Fruit fly (Drosophila melanogaster) whole organism, embryonic: ENCODE measurements around the gene PH4alphaSG2.

ENCODE experiments used
- Antp ChIP-seq: fragments of 200-800 bp; sonication (Bioruptor generic); optimal IDR thresholded peaks from 3 replicates; lab custom pipeline; 2016; ENCODE audit warnings: missing biosample characterization, missing genetic modification characterization
- CG10431 ChIP-seq: fragments of 200-800 bp; sonication (Bioruptor generic); optimal IDR thresholded peaks from 3 replicates; lab custom pipeline; 2018; ENCODE audit warnings: missing biosample characterization, mild to moderate bottlenecking, missing genetic modification characterization
- CG11560 ChIP-seq: fragments of 200-800 bp; sonication (Bioruptor generic); IDR thresholded peaks from 3 replicates; pipeline ENCODE4 v1.3.6; 2022; ENCODE audit warnings: missing biosample characterization, missing genetic modification characterization
- CG12071 ChIP-seq: fragments of 200-800 bp; sonication (Bioruptor generic); optimal IDR thresholded peaks from 3 replicates; lab custom pipeline; 2018; ENCODE audit warnings: missing biosample characterization, mild to moderate bottlenecking, missing genetic modification characterization
- CG12104 ChIP-seq: fragments of 200-800 bp; sonication (Bioruptor generic); optimal IDR thresholded peaks from 3 replicates; lab custom pipeline; 2016; ENCODE audit warnings: missing biosample characterization, missing genetic modification characterization
- CG16779 ChIP-seq: fragments of 200-800 bp; sonication (Bioruptor generic); IDR thresholded peaks from 2 replicates; pipeline ENCODE4 v1.3.6; 2022; ENCODE audit warnings: missing biosample characterization, missing genetic modification characterization
- CG16863 ChIP-seq: fragments of 200-800 bp; sonication (Bioruptor generic); optimal IDR thresholded peaks from 3 replicates; lab custom pipeline; 2016; ENCODE audit warnings: missing biosample characterization, missing genetic modification characterization
- CG18476 ChIP-seq: fragments of 200-800 bp; sonication (Bioruptor generic); optimal IDR thresholded peaks from 2 replicates; lab custom pipeline; 2016; ENCODE audit warnings: missing biosample characterization, mild to moderate bottlenecking, missing genetic modification characterization
- CG31224 ChIP-seq: fragments of 200-800 bp; sonication (Bioruptor generic); IDR thresholded peaks from 2 replicates; pipeline ENCODE4 v1.3.6; 2022; ENCODE audit warnings: missing biosample characterization, missing genetic modification characterization
- CG3163 ChIP-seq: fragments of 200-800 bp; sonication (Bioruptor generic); optimal IDR thresholded peaks from 3 replicates; lab custom pipeline; 2016; ENCODE audit warnings: missing biosample characterization, missing genetic modification characterization
- CG32767 ChIP-seq: fragments of 200-800 bp; sonication (Bioruptor generic); IDR thresholded peaks from 2 replicates; pipeline ENCODE4 v1.3.6; 2022; ENCODE audit warnings: missing biosample characterization, missing genetic modification characterization
- CG33213 ChIP-seq: fragments of 200-800 bp; sonication (Bioruptor generic); optimal IDR thresholded peaks from 3 replicates; lab custom pipeline; 2016; ENCODE audit warnings: missing biosample characterization, missing genetic modification characterization
- CG3838 ChIP-seq: fragments of 200-800 bp; sonication (Bioruptor generic); optimal IDR thresholded peaks from 3 replicates; lab custom pipeline; 2016; ENCODE audit warnings: missing biosample characterization, missing genetic modification characterization
- CG3995 ChIP-seq: fragments of 200-800 bp; sonication (Bioruptor generic); optimal IDR thresholded peaks from 3 replicates; lab custom pipeline; 2016; ENCODE audit warnings: missing biosample characterization, missing genetic modification characterization
- CG4854 ChIP-seq: fragments of 200-800 bp; sonication (Bioruptor generic); optimal IDR thresholded peaks from 2 replicates; lab custom pipeline; 2016; ENCODE audit warnings: missing biosample characterization, missing genetic modification characterization, inconsistent platforms
- CG5953 ChIP-seq: fragments of 200-800 bp; sonication (Bioruptor generic); IDR thresholded peaks from 2 replicates; pipeline ENCODE4 v1.3.6; 2022; ENCODE audit warnings: missing biosample characterization, missing genetic modification characterization
- CG6175 ChIP-seq: fragments of 200-800 bp; sonication (Bioruptor generic); IDR thresholded peaks from 3 replicates; pipeline ENCODE4 v1.3.6; 2022; ENCODE audit warnings: missing biosample characterization, missing genetic modification characterization
- CG9215 ChIP-seq: fragments of 200-800 bp; sonication (Bioruptor generic); IDR thresholded peaks from 2 replicates; pipeline ENCODE4 v1.3.6; 2022; ENCODE audit warnings: missing biosample characterization, missing genetic modification characterization
- CHES-1-like ChIP-seq: fragments of 200-800 bp; sonication (Bioruptor generic); optimal IDR thresholded peaks from 2 replicates; lab custom pipeline; 2016; ENCODE audit warnings: missing biosample characterization, missing genetic modification characterization
- CTCF ChIP-seq: fragments of 200-800 bp; sonication (Bioruptor generic); optimal IDR thresholded peaks from 2 replicates; lab custom pipeline; 2017; ENCODE audit warnings: missing biosample characterization, mild to moderate bottlenecking, missing genetic modification characterization, moderate library complexity
- Chrac-16 ChIP-seq: fragments of 200-800 bp; sonication (Bioruptor generic); optimal IDR thresholded peaks from 3 replicates; lab custom pipeline; 2016; ENCODE audit warnings: missing biosample characterization, missing genetic modification characterization
- CkIIα-i1 ChIP-seq: fragments of 200-800 bp; sonication (Bioruptor generic); IDR thresholded peaks from 2 replicates; pipeline ENCODE4 v1.3.6; 2022; ENCODE audit warnings: missing biosample characterization, missing genetic modification characterization
- CrebB ChIP-seq: fragments of 200-800 bp; sonication (Bioruptor generic); optimal IDR thresholded peaks from 3 replicates; lab custom pipeline; 2018; ENCODE audit warnings: missing biosample characterization, mild to moderate bottlenecking, missing genetic modification characterization
- Dbx ChIP-seq: fragments of 200-800 bp; sonication (Bioruptor generic); IDR thresholded peaks from 3 replicates; pipeline ENCODE4 v1.3.6; 2022; ENCODE audit warnings: missing biosample characterization, missing genetic modification characterization
- E2f1 ChIP-seq: fragments of 200-800 bp; sonication (Bioruptor generic); IDR thresholded peaks from 2 replicates; pipeline ENCODE4 v1.3.6; 2022; ENCODE audit warnings: missing biosample characterization, missing genetic modification characterization
- Hr39 ChIP-seq: fragments of >200 bp; optimal IDR thresholded peaks from 2 replicates; lab custom pipeline; 2017
- Hr78 ChIP-seq, 2 experiments: fragments of 200-800 bp in 1 of 2; fragments of >200 bp in 1 of 2; sonication (Bioruptor generic) in 1 of 2; optimal IDR thresholded peaks; 2 replicates each; lab custom pipeline; 2017 to 2019; ENCODE audit warnings: missing biosample characterization in 2 of 2, missing genetic modification characterization in 2 of 2, mild to moderate bottlenecking in 1 of 2, moderate library complexity in 1 of 2
- Kr ChIP-seq: fragments of 200-800 bp; sonication (Bioruptor generic); optimal IDR thresholded peaks from 2 replicates; lab custom pipeline; 2017; ENCODE audit warnings: missing biosample characterization, mild to moderate bottlenecking, missing genetic modification characterization
- Lim3 ChIP-seq: fragments of 200-800 bp; sonication (Bioruptor generic); IDR thresholded peaks from 2 replicates; pipeline ENCODE4 v1.3.6; 2022; ENCODE audit warnings: missing biosample characterization, missing genetic modification characterization
- Med ChIP-seq: fragments of 200-800 bp; sonication (Bioruptor generic); peaks from one replicate; lab custom pipeline; 2016; ENCODE audit warnings: missing biosample characterization, missing genetic modification characterization, mild to moderate bottlenecking, inconsistent platforms, moderate library complexity
- Meics ChIP-seq: fragments of 200-800 bp; sonication (Bioruptor generic); optimal IDR thresholded peaks from 2 replicates; lab custom pipeline; 2017; ENCODE audit warnings: missing biosample characterization, mild to moderate bottlenecking, missing genetic modification characterization
- Nf-YA ChIP-seq: fragments of 200-800 bp; sonication (Bioruptor generic); IDR thresholded peaks from 2 replicates; pipeline ENCODE4 v1.3.6; 2022; ENCODE audit warnings: missing biosample characterization, missing genetic modification characterization
- Sin3A ChIP-seq: fragments of >200 bp; optimal IDR thresholded peaks from 2 replicates; lab custom pipeline; 2018
- Spps ChIP-seq: fragments of 200-800 bp; sonication (Bioruptor generic); optimal IDR thresholded peaks from 2 replicates; lab custom pipeline; 2018; ENCODE audit warnings: missing biosample characterization, mild to moderate bottlenecking, missing genetic modification characterization
- cas ChIP-seq: fragments of 200-800 bp; sonication (Bioruptor generic); IDR thresholded peaks from 2 replicates; pipeline ENCODE4 v1.3.6; 2022; ENCODE audit warnings: missing biosample characterization, missing genetic modification characterization
- cg ChIP-seq: fragments of 200-800 bp; sonication (Bioruptor generic); optimal IDR thresholded peaks from 3 replicates; lab custom pipeline; 2019; ENCODE audit warnings: missing biosample characterization, mild to moderate bottlenecking, missing genetic modification characterization, moderate library complexity
- crol ChIP-seq: fragments of 200-800 bp; sonication (Bioruptor generic); IDR thresholded peaks from 2 replicates; pipeline ENCODE4 v1.3.6; 2022; ENCODE audit warnings: missing biosample characterization, missing genetic modification characterization
- dysf ChIP-seq: fragments of 200-800 bp; sonication (Bioruptor generic); IDR thresholded peaks from 3 replicates; pipeline ENCODE4 v1.3.6; 2022; ENCODE audit warnings: missing biosample characterization, missing genetic modification characterization
- ewg ChIP-seq: fragments of 200-800 bp; sonication (Bioruptor generic); optimal IDR thresholded peaks from 3 replicates; lab custom pipeline; 2017; ENCODE audit warnings: mild to moderate bottlenecking, missing biosample characterization, missing genetic modification reagents, missing genetic modification characterization
- gem ChIP-seq: fragments of 200-800 bp; sonication (Bioruptor generic); optimal IDR thresholded peaks from 2 replicates; lab custom pipeline; 2019; ENCODE audit warnings: missing biosample characterization, mild to moderate bottlenecking, missing genetic modification characterization, moderate library complexity
- grau ChIP-seq: fragments of 200-800 bp; optimal IDR thresholded peaks from 3 replicates; lab custom pipeline; 2019; ENCODE audit warnings: missing biosample characterization, mild to moderate bottlenecking, missing genetic modification characterization, moderate library complexity
- jigr1 ChIP-seq: fragments of 200-800 bp; sonication (Bioruptor generic); IDR thresholded peaks from 3 replicates; pipeline ENCODE4 v1.3.6; 2022; ENCODE audit warnings: missing biosample characterization, missing genetic modification characterization
- lbe ChIP-seq: fragments of 200-800 bp; sonication (Bioruptor generic); optimal IDR thresholded peaks from 2 replicates; lab custom pipeline; 2016; ENCODE audit warnings: missing biosample characterization, mild to moderate bottlenecking, missing genetic modification characterization
- otp ChIP-seq: fragments of 200-800 bp; sonication (Bioruptor generic); IDR thresholded peaks from 3 replicates; pipeline ENCODE4, ENCODE4 v1.3.6; 2022; ENCODE audit warnings: missing biosample characterization, missing genetic modification characterization
- pros ChIP-seq: fragments of 200-800 bp; sonication (Bioruptor generic); optimal IDR thresholded peaks from 3 replicates; lab custom pipeline; 2019; ENCODE audit warnings: missing biosample characterization, mild to moderate bottlenecking, missing genetic modification characterization, moderate library complexity
- pum ChIP-seq: fragments of 200-800 bp; sonication (Bioruptor generic); optimal IDR thresholded peaks from 2 replicates; lab custom pipeline; 2016; ENCODE audit warnings: missing biosample characterization, missing genetic modification characterization
- ranshi ChIP-seq: fragments of 200-800 bp; sonication (Bioruptor generic); IDR thresholded peaks from 2 replicates; pipeline ENCODE4 v1.3.6; 2022; ENCODE audit warnings: missing biosample characterization, missing genetic modification characterization
- salm ChIP-seq: fragments of 200-800 bp; sonication (Bioruptor generic); optimal IDR thresholded peaks from 2 replicates; lab custom pipeline; 2018; ENCODE audit warnings: missing biosample characterization, mild to moderate bottlenecking, missing genetic modification characterization
- scrt ChIP-seq: fragments of 200-800 bp; sonication (Bioruptor generic); optimal IDR thresholded peaks from 2 replicates; lab custom pipeline; 2018; ENCODE audit warnings: missing biosample characterization, mild to moderate bottlenecking, missing genetic modification characterization, moderate library complexity
- sens-2 ChIP-seq: fragments of 200-800 bp; sonication (Bioruptor generic); IDR thresholded peaks from 2 replicates; pipeline ENCODE4 v1.3.6; 2022; ENCODE audit warnings: missing biosample characterization, missing genetic modification characterization
- slou ChIP-seq: fragments of 200-800 bp; sonication (Bioruptor generic); optimal IDR thresholded peaks from 3 replicates; lab custom pipeline; 2016; ENCODE audit warnings: missing biosample characterization, missing genetic modification characterization
- toy ChIP-seq: fragments of 200-800 bp; sonication (Bioruptor generic); IDR thresholded peaks from 2 replicates; pipeline ENCODE4 v1.3.6; 2022; ENCODE audit warnings: missing biosample characterization, missing genetic modification characterization
- wek ChIP-seq: fragments of 200-800 bp; sonication (Bioruptor generic); optimal IDR thresholded peaks from 3 replicates; lab custom pipeline; 2018; ENCODE audit warnings: missing biosample characterization, mild to moderate bottlenecking, missing genetic modification characterization, moderate library complexity
- zen ChIP-seq: fragments of 200-800 bp; sonication (Bioruptor generic); optimal IDR thresholded peaks from 3 replicates; lab custom pipeline; 2018; ENCODE audit warnings: missing biosample characterization, mild to moderate bottlenecking, missing genetic modification characterization, moderate library complexity

Gene PH4alphaSG2

dm6 chr3R:30501174-30501573 is 11.3 kb downstream of the PH4alphaSG2 start (continued):
- peak; percentile 1 for TF ChIP-seq Meics
- TF ChIP-seq dysf (GFP tag; lab: Robert Waterston, UW): peak; percentile 57; the same call in 2 of the 3 replicates
- no peak for TF ChIP-seq lbe (GFP tag; lab: Kevin White, UChicago)
- no peak for TF ChIP-seq Spps (tag; lab: Kevin White, UChicago)
- TF ChIP-seq CG33213 (GFP tag; lab: Kevin White, UChicago): no peak
- no peak for TF ChIP-seq Lim3 (GFP tag; lab: Robert Waterston, UW)
- no peak for TF ChIP-seq Nf-YA (GFP tag; lab: Robert Waterston, UW)
- no peak for TF ChIP-seq CkIIα-i1
- TF ChIP-seq CG10431 (GFP tag; lab: Kevin White, UChicago): no peak
- no peak for TF ChIP-seq CG12071 (GFP tag; lab: Kevin White, UChicago)
- TF ChIP-seq CG11560 (tag; lab: Robert Waterston, UW): no peak
- TF ChIP-seq CG12104 (GFP tag; lab: Kevin White, UChicago): no peak
- peak; percentile 16 for TF ChIP-seq CG16863 (GFP tag; lab: Kevin White, UChicago)
- TF ChIP-seq cas (GFP tag; lab: Robert Waterston, UW): no peak
- peak; percentile 77 for TF ChIP-seq zen (tag; lab: Kevin White, UChicago)
- TF ChIP-seq Kr: no peak
- no peak for TF ChIP-seq CG3838 (GFP tag; lab: Kevin White, UChicago)
- TF ChIP-seq cg: no peak
- TF ChIP-seq scrt (GFP tag; lab: Kevin White, UChicago): no peak
- no peak for TF ChIP-seq slou (GFP tag; lab: Kevin White, UChicago)
- no peak for TF ChIP-seq wek (GFP tag; lab: Kevin White, UChicago)
- TF ChIP-seq ewg (GFP tag; lab: Kevin White, UChicago): peak; percentile 9
- no peak for TF ChIP-seq CG32767
- no peak for TF ChIP-seq CHES-1-like (GFP tag; lab: Kevin White, UChicago)
- no peak for TF ChIP-seq CrebB (tag; lab: Kevin White, UChicago)
- TF ChIP-seq pum (GFP tag; lab: Kevin White, UChicago): no peak
- TF ChIP-seq CG18476 (GFP tag; lab: Kevin White, UChicago): no peak
- TF ChIP-seq Antp: peak; percentile 40
- no peak for TF ChIP-seq Dbx (GFP tag; lab: Robert Waterston, UW)
- no peak for TF ChIP-seq Hr78 (GFP tag; optimal IDR thresholded peaks at IDR 0.05; lab: Kevin White, UChicago)
- no peak for TF ChIP-seq ranshi (GFP tag; lab: Robert Waterston, UW)
- TF ChIP-seq otp: no peak
- TF ChIP-seq Med (GFP tag; lab: Kevin White, UChicago): no peak
- peak; percentile 12; the same call in 1 of the 2 replicates for TF ChIP-seq CG9215 (GFP tag; lab: Robert Waterston, UW)
- TF ChIP-seq Chrac-16 (GFP tag; lab: Kevin White, UChicago): peak; percentile 15
- no peak for TF ChIP-seq sens-2 (GFP tag; lab: Robert Waterston, UW)
- TF ChIP-seq CG5953 (GFP tag; lab: Robert Waterston, UW): no peak
- peak; percentile 59 for TF ChIP-seq gem (tag; lab: Kevin White, UChicago)
- TF ChIP-seq E2f1: 0 out of 2 replicates have a peak, but pooled peaks have one; percentile 16
- 0 out of 2 replicates have a peak, but pooled peaks have one; percentile 24 for TF ChIP-seq CG31224 (GFP tag; lab: Robert Waterston, UW)
- no peak for TF ChIP-seq CG6175
- TF ChIP-seq CG16779 (GFP tag; lab: Robert Waterston, UW): no peak
- TF ChIP-seq crol (GFP tag; lab: Robert Waterston, UW): no peak
- TF ChIP-seq Sin3A (lab: Kevin White, UChicago): no peak
- no peak for TF ChIP-seq Hr39 (lab: Kevin White, UChicago)
- no peak for TF ChIP-seq CTCF (GFP tag; lab: Kevin White, UChicago)
- TF ChIP-seq CG3163 (GFP tag; lab: Kevin White, UChicago): no peak
- TF ChIP-seq pros (GFP tag; lab: Kevin White, UChicago): no peak
- no peak for TF ChIP-seq salm (tag; lab: Kevin White, UChicago)
- no peak for TF ChIP-seq CG4854
- no peak for TF ChIP-seq jigr1
- TF ChIP-seq CG3995 (GFP tag; lab: Kevin White, UChicago): no peak
- TF ChIP-seq grau (tag; lab: Kevin White, UChicago): no peak
- TF ChIP-seq toy (GFP tag; lab: Robert Waterston, UW): no peak
